Worm (Caenorhabditis elegans) whole organism, early embryonic: ENCODE data around the gene W08E12.6.

ENCODE experiments used
- aly-1 ChIP-seq: sonication (generic microtip); optimal IDR thresholded peaks from 2 replicates; lab custom pipeline; 2016; ENCODE audit warnings: missing genetic modification characterization, missing compliant biosample characterization
- ama-1 ChIP-seq: fragments of 150-350 bp; optimal IDR thresholded peaks from 2 replicates; lab custom pipeline; 2014
- flt-1 ChIP-seq: fragments of 200-800 bp; sonication (Bioruptor generic); IDR thresholded peaks from 2 replicates; pipeline ENCODE4 v1.3.6; 2022; ENCODE audit warnings: missing genetic modification characterization, missing compliant biosample characterization
- hmg-4 ChIP-seq: fragments of 200-800 bp; sonication (Bioruptor generic); optimal IDR thresholded peaks from 2 replicates; lab custom pipeline; 2018; ENCODE audit warnings: mild to moderate bottlenecking, missing genetic modification characterization, missing compliant biosample characterization
- pes-1 ChIP-seq: fragments of 200-800 bp; sonication (Bioruptor generic); IDR thresholded peaks from 2 replicates; pipeline ENCODE4 v1.3.6; 2022; ENCODE audit warnings: missing genetic modification reagents, missing genetic modification characterization, missing compliant biosample characterization
- sea-1 ChIP-seq: fragments of 200-800 bp; sonication (Bioruptor generic); conservative IDR thresholded peaks from 2 replicates; pipeline ENCODE4 v1.3.6; 2022; ENCODE audit warnings: missing genetic modification characterization, missing compliant biosample characterization

- TF ChIP-seq hmg-4 (GFP tag; lab: Kevin White, UChicago) (no peak), flt-1 (GFP tag; lab: Robert Waterston, UW) (no peak), aly-1 (tag; lab: Kevin White, UChicago) (no peak), sea-1 (GFP tag; lab: Robert Waterston, UW) (no peak), ama-1 (no peak), pes-1 (GFP tag; lab: Robert Waterston, UW) (no peak)
Observed at ce11 chrIV:3251551-3251950, 46.8 kb upstream of the W08E12.6 start.
